Worm (Caenorhabditis elegans): Measurements from ENCODE around the gene cyp-37A1.

DNA sequence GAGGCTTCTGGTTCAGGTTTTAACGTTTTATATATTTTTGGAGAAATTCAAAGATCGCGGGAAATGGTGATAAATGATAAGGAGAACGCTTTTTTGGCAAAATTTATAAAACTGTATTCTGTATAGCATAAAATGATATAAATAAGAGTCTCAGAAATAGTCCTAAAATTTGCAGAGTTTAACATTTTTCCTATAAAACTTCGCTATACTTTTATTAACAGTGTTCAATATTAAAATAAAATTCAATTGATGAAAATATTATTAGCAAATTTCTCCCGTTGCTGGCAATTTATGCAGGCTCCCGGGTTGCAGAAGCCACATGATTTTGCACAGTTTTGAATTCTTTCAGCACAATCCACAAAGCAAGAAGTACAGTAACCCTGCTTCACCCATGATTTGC lies 17.8 kb downstream of the cyp-37A1 start, which contains the start of gene F01D5.2:
- TF ChIP-seq dao-5 (tag; optimal IDR thresholded peaks at IDR 0.05) (no peak), him-1 (tag; optimal IDR thresholded peaks at IDR 0.05) (no peak), W03F9.2 (tag; optimal IDR thresholded peaks at IDR 0.05) (no peak)
